2 fruit fly cellular contexts compared by ENCODE assay signal in genomic region chr2L:530245-530644, dm6.
TF ChIP-seq lines count a peak whose summit lies in the region.

No protein-coding gene starts in this region.

TF ChIP-seq in whole organism, embryonic, 481 proteins besides CTCF, POLR2A, EP300 and RAD21 (continued from another document and continues in another):
- TF ChIP-seq CG10979 (tag; optimal IDR thresholded peaks at IDR 0.05; lab: Kevin White, UChicago) = peak; percentile 14
- TF ChIP-seq Optix (GFP tag; IDR thresholded peaks at IDR 0.05; lab: Robert Waterston, UW) = 0 out of 3 replicates have a peak, but pooled peaks have one; percentile 16
- peak; percentile 18 for TF ChIP-seq fd96Cb (tag; optimal IDR thresholded peaks at IDR 0.05; lab: Kevin White, UChicago)
- peak; percentile 75 for TF ChIP-seq lbe (GFP tag; optimal IDR thresholded peaks at IDR 0.05; lab: Kevin White, UChicago)
- no peak for TF ChIP-seq croc (GFP tag; conservative IDR thresholded peaks at IDR 0.05; lab: Robert Waterston, UW)
- peak; percentile 36 for TF ChIP-seq CG11504 (tag; optimal IDR thresholded peaks at IDR 0.05; lab: Kevin White, UChicago)
- TF ChIP-seq CG11695 (GFP tag; IDR thresholded peaks at IDR 0.05; lab: Robert Waterston, UW) = 0 out of 3 replicates have a peak, but pooled peaks have one; percentile 26
- TF ChIP-seq CG11696 (GFP tag; IDR thresholded peaks at IDR 0.05; lab: Robert Waterston, UW) = no peak
- TF ChIP-seq pum (GFP tag; optimal IDR thresholded peaks at IDR 0.05; lab: Kevin White, UChicago) = peak; percentile 7
- TF ChIP-seq Hsf (GFP tag; optimal IDR thresholded peaks at IDR 0.05; lab: Kevin White, UChicago) = peak; percentile 28
- no peak for TF ChIP-seq Fer3 (tag; optimal IDR thresholded peaks at IDR 0.05; lab: Kevin White, UChicago)
- TF ChIP-seq D19B (GFP tag; optimal IDR thresholded peaks at IDR 0.05; lab: Kevin White, UChicago) = no peak
- no peak for TF ChIP-seq ERR (GFP tag; optimal IDR thresholded peaks at IDR 0.05; lab: Kevin White, UChicago)
- TF ChIP-seq CG3726 (GFP tag; IDR thresholded peaks at IDR 0.05; lab: Robert Waterston, UW) = no peak
- TF ChIP-seq Hr3 (GFP tag; optimal IDR thresholded peaks at IDR 0.05; lab: Kevin White, UChicago) = peak; percentile 14
- TF ChIP-seq CG32532 (GFP tag; IDR thresholded peaks at IDR 0.05; lab: Robert Waterston, UW) = peak; percentile 41; the same call in 1 of the 2 replicates
- peak; percentile 26 to 41 for TF ChIP-seq bsh (GFP tag; optimal IDR thresholded peaks at IDR 0.05; lab: Kevin White, UChicago)
- TF ChIP-seq Rfx (GFP tag; IDR thresholded peaks at IDR 0.05; lab: Robert Waterston, UW) = no peak
- peak; percentile 74 for TF ChIP-seq Ets65A (GFP tag; lab: Kevin White, UChicago)
- TF ChIP-seq CG15011 (GFP tag; optimal IDR thresholded peaks at IDR 0.05; lab: Kevin White, UChicago) = no peak
- TF ChIP-seq corto (GFP tag; optimal IDR thresholded peaks at IDR 0.05; lab: Kevin White, UChicago) = peak; percentile 84
- peak; percentile 4 for TF ChIP-seq lab (GFP tag; optimal IDR thresholded peaks at IDR 0.05; lab: Kevin White, UChicago)
- peak; percentile 48; the same call in 2 of the 3 replicates for TF ChIP-seq row (GFP tag; IDR thresholded peaks at IDR 0.05; lab: Robert Waterston, UW)
- TF ChIP-seq knrl (GFP tag; IDR thresholded peaks at IDR 0.05; lab: Robert Waterston, UW; ENCODE audit: partially characterized antibody) = no peak
- TF ChIP-seq sisA (GFP tag; IDR thresholded peaks at IDR 0.05; lab: Robert Waterston, UW) = peak; percentile 42
- no peak for TF ChIP-seq CG3163 (GFP tag; optimal IDR thresholded peaks at IDR 0.05; lab: Kevin White, UChicago)
- no peak for TF ChIP-seq gro (GFP tag; optimal IDR thresholded peaks at IDR 0.05; lab: Kevin White, UChicago)
- TF ChIP-seq NFAT (GFP tag; IDR thresholded peaks at IDR 0.05; lab: Robert Waterston, UW) = 0 out of 2 replicates have a peak, but pooled peaks have one; percentile 10
- TF ChIP-seq esg (GFP tag; conservative IDR thresholded peaks at IDR 0.05; lab: Robert Waterston, UW) = peak; percentile 34; the same call in 1 of the 2 replicates
- peak; percentile 18 for TF ChIP-seq pnt (GFP tag; optimal IDR thresholded peaks at IDR 0.05; lab: Kevin White, UChicago)
- peak; percentile 34; the same call in 1 of the 3 replicates for TF ChIP-seq dysf (GFP tag; IDR thresholded peaks at IDR 0.05; lab: Robert Waterston, UW)
- no peak for TF ChIP-seq yki (optimal IDR thresholded peaks at IDR 0.05; lab: Kevin White, UChicago)
- TF ChIP-seq unpg (GFP tag; optimal IDR thresholded peaks at IDR 0.05; lab: Kevin White, UChicago) = peak; percentile 17
- TF ChIP-seq CG12155 (GFP tag; optimal IDR thresholded peaks at IDR 0.05; lab: Kevin White, UChicago) = no peak
- TF ChIP-seq slbo (GFP tag; IDR thresholded peaks at IDR 0.05; lab: Robert Waterston, UW) = peak; percentile 44; the same call in 1 of the 2 replicates
- TF ChIP-seq Awh (GFP tag; IDR thresholded peaks at IDR 0.05; lab: Robert Waterston, UW) = 0 out of 2 replicates have a peak, but pooled peaks have one; percentile 19
- no peak for TF ChIP-seq Dfd (GFP tag; optimal IDR thresholded peaks at IDR 0.05; lab: Kevin White, UChicago)
- TF ChIP-seq lilli (GFP tag; optimal IDR thresholded peaks at IDR 0.05; lab: Kevin White, UChicago) = peak; percentile 39
- no peak for TF ChIP-seq phol (tag; optimal IDR thresholded peaks at IDR 0.05; lab: Kevin White, UChicago)
- 0 out of 3 replicates have a peak, but pooled peaks have one; percentile 47 for TF ChIP-seq ci (GFP tag; IDR thresholded peaks at IDR 0.05; lab: Robert Waterston, UW)
- TF ChIP-seq CoRest (tag; optimal IDR thresholded peaks at IDR 0.05; lab: Kevin White, UChicago) = peak; percentile 10
- TF ChIP-seq CG9876 (GFP tag; optimal IDR thresholded peaks at IDR 0.05; lab: Kevin White, UChicago) = peak; percentile 18
- no peak for TF ChIP-seq CG33213 (GFP tag; optimal IDR thresholded peaks at IDR 0.05; lab: Kevin White, UChicago)
- TF ChIP-seq CG12104 (GFP tag; optimal IDR thresholded peaks at IDR 0.05; lab: Kevin White, UChicago) = no peak
- TF ChIP-seq al (GFP tag; IDR thresholded peaks at IDR 0.05; lab: Robert Waterston, UW) = no peak
- TF ChIP-seq CG18599 (GFP tag; optimal IDR thresholded peaks at IDR 0.05; lab: Kevin White, UChicago) = peak; percentile 45
- TF ChIP-seq CG17802 (tag; optimal IDR thresholded peaks at IDR 0.05; lab: Kevin White, UChicago) = no peak
- peak; percentile 2 for TF ChIP-seq Hmr (GFP tag; optimal IDR thresholded peaks at IDR 0.05; lab: Kevin White, UChicago)
- peak; percentile 6 for TF ChIP-seq grau (tag; optimal IDR thresholded peaks at IDR 0.05; lab: Kevin White, UChicago)
- no peak for TF ChIP-seq psq (GFP tag; optimal IDR thresholded peaks at IDR 0.05; lab: Kevin White, UChicago)
- TF ChIP-seq CG2889 (GFP tag; IDR thresholded peaks at IDR 0.05; lab: Robert Waterston, UW) = 0 out of 3 replicates have a peak, but pooled peaks have one; percentile 28
- peak; percentile 19 for TF ChIP-seq Chrac-16 (GFP tag; optimal IDR thresholded peaks at IDR 0.05; lab: Kevin White, UChicago)
- TF ChIP-seq zfh1 (GFP tag; IDR thresholded peaks at IDR 0.05; lab: Robert Waterston, UW) = peak; percentile 9; the same call in 1 of the 3 replicates
- TF ChIP-seq prd (optimal IDR thresholded peaks at IDR 0.05; lab: Kevin White, UChicago) = no peak
- TF ChIP-seq prd (GFP tag; IDR thresholded peaks at IDR 0.05; lab: Robert Waterston, UW) = peak; percentile 66
- peak; percentile 20 for TF ChIP-seq ATbp (GFP tag; optimal IDR thresholded peaks at IDR 0.05; lab: Kevin White, UChicago)
- no peak for TF ChIP-seq tap (tag; optimal IDR thresholded peaks at IDR 0.05; lab: Kevin White, UChicago)
- TF ChIP-seq Hr78 (GFP tag; optimal IDR thresholded peaks at IDR 0.05; lab: Kevin White, UChicago) = no peak
- TF ChIP-seq CG17328 (GFP tag; IDR thresholded peaks at IDR 0.05; lab: Robert Waterston, UW) = peak; percentile 53; the same call in 1 of the 2 replicates
- TF ChIP-seq CG8290 (GFP tag; optimal IDR thresholded peaks at IDR 0.05; lab: Kevin White, UChicago) = no peak
- TF ChIP-seq CG8290 (tag; optimal IDR thresholded peaks at IDR 0.05; lab: Kevin White, UChicago) = no peak
- TF ChIP-seq CG9609 (GFP tag; optimal IDR thresholded peaks at IDR 0.05; lab: Kevin White, UChicago) = no peak
- no peak for TF ChIP-seq gce (GFP tag; IDR thresholded peaks at IDR 0.05; lab: Robert Waterston, UW)
- TF ChIP-seq Hand (GFP tag; optimal IDR thresholded peaks at IDR 0.05; lab: Kevin White, UChicago) = no peak
- TF ChIP-seq CG11093 (GFP tag; IDR thresholded peaks at IDR 0.05; lab: Robert Waterston, UW) = 0 out of 3 replicates have a peak, but pooled peaks have one; percentile 24

TF ChIP-seq in whole organism, prepupa, 60 proteins besides CTCF, POLR2A, EP300 and RAD21 (continued from another document):
- TF ChIP-seq topi (GFP tag; optimal IDR thresholded peaks at IDR 0.05; lab: Kevin White, UChicago) (peak; percentile 93), Met (GFP tag; optimal IDR thresholded peaks at IDR 0.05; lab: Kevin White, UChicago) (peak; percentile 96), fkh (GFP tag; optimal IDR thresholded peaks at IDR 0.05; lab: Kevin White, UChicago) (no peak), CG6854 (GFP tag; optimal IDR thresholded peaks at IDR 0.05; lab: Kevin White, UChicago) (peak; percentile 91), CG10631 (GFP tag; optimal IDR thresholded peaks at IDR 0.05; lab: Kevin White, UChicago) (peak; percentile 80), CG3919 (GFP tag; optimal IDR thresholded peaks at IDR 0.05; lab: Kevin White, UChicago) (peak; percentile 87), Ets96B (tag; optimal IDR thresholded peaks at IDR 0.05; lab: Kevin White, UChicago) (peak; percentile 64), fd59A (GFP tag; optimal IDR thresholded peaks at IDR 0.05; lab: Kevin White, UChicago) (peak; percentile 74), CG6808 (GFP tag; optimal IDR thresholded peaks at IDR 0.05; lab: Kevin White, UChicago) (peak; percentile 38), Eip78C (GFP tag; lab: Kevin White, UChicago) (peak; percentile 94), CG34406 (GFP tag; optimal IDR thresholded peaks at IDR 0.05; lab: Kevin White, UChicago) (peak; percentile 72), dsx (GFP tag; optimal IDR thresholded peaks at IDR 0.05; lab: Kevin White, UChicago; ENCODE audit: poor library complexity, severe bottlenecking) (peak; percentile 61), Hr38 (GFP tag; optimal IDR thresholded peaks at IDR 0.05; lab: Kevin White, UChicago) (no peak), cyc (GFP tag; optimal IDR thresholded peaks at IDR 0.05; lab: Kevin White, UChicago) (peak; percentile 94), OdsH (GFP tag; optimal IDR thresholded peaks at IDR 0.05; lab: Kevin White, UChicago) (peak; percentile 89), CG11902 (GFP tag; optimal IDR thresholded peaks at IDR 0.05; lab: Kevin White, UChicago) (peak; percentile 81), Ets21C (GFP tag; optimal IDR thresholded peaks at IDR 0.05; lab: Kevin White, UChicago) (no peak), net (GFP tag; optimal IDR thresholded peaks at IDR 0.05; lab: Kevin White, UChicago) (peak; percentile 82), Sox15 (GFP tag; optimal IDR thresholded peaks at IDR 0.05; lab: Kevin White, UChicago) (peak; percentile 71), CG1621 (tag; optimal IDR thresholded peaks at IDR 0.05; lab: Kevin White, UChicago) (peak; percentile 67), Hr39 (GFP tag; optimal IDR thresholded peaks at IDR 0.05; lab: Kevin White, UChicago) (peak; percentile 95), Lpt (GFP tag; optimal IDR thresholded peaks at IDR 0.05; lab: Kevin White, UChicago) (peak; percentile 19), CG11294 (GFP tag; IDR thresholded peaks at IDR 0.05; lab: Robert Waterston, UW) (no peak), Smox (GFP tag; optimal IDR thresholded peaks at IDR 0.05; lab: Kevin White, UChicago) (peak; percentile 92), Sox102F (GFP tag; optimal IDR thresholded peaks at IDR 0.05; lab: Kevin White, UChicago) (peak; percentile 97), CG8319 (GFP tag; optimal IDR thresholded peaks at IDR 0.05; lab: Kevin White, UChicago) (peak; percentile 37), CG4318 (GFP tag; optimal IDR thresholded peaks at IDR 0.05; lab: Kevin White, UChicago) (no peak), lz (GFP tag; optimal IDR thresholded peaks at IDR 0.05; lab: Kevin White, UChicago) (peak; percentile 93), CG15336 (GFP tag; IDR thresholded peaks at IDR 0.05; lab: Robert Waterston, UW) (peak; percentile 36; the same call in 1 of the 2 replicates), CG10669 (GFP tag; optimal IDR thresholded peaks at IDR 0.05; lab: Kevin White, UChicago) (peak; percentile 51), acj6 (GFP tag; optimal IDR thresholded peaks at IDR 0.05; lab: Kevin White, UChicago) (peak; percentile 81), CG11762 (GFP tag; optimal IDR thresholded peaks at IDR 0.05; lab: Kevin White, UChicago; ENCODE audit: insufficient read depth) (peak; percentile 29), eg (GFP tag; IDR thresholded peaks at IDR 0.05; lab: Robert Waterston, UW) (no peak), pdm3 (GFP tag; optimal IDR thresholded peaks at IDR 0.05; lab: Kevin White, UChicago) (peak; percentile 89), CG9139 (GFP tag; optimal IDR thresholded peaks at IDR 0.05; lab: Kevin White, UChicago) (no peak), Sox14 (GFP tag; optimal IDR thresholded peaks at IDR 0.05; lab: Kevin White, UChicago) (peak; percentile 91), ss (GFP tag; optimal IDR thresholded peaks at IDR 0.05; lab: Kevin White, UChicago) (peak; percentile 60 to 73)
